Worm (Caenorhabditis elegans) whole organism, midembryonic: ENCODE results near the gene srd-4.

Source experiments
- T22C8.4 ChIP-seq: fragments of 200-800 bp; sonication (Bioruptor generic); IDR thresholded peaks from 2 replicates; pipeline ENCODE4 v1.3.6; 2022; ENCODE audit warnings: missing genetic modification characterization, missing compliant biosample characterization
- cog-1 ChIP-seq: sonication (generic microtip); optimal IDR thresholded peaks from 2 replicates; lab custom pipeline; 2016; ENCODE audit warnings: missing genetic modification characterization, missing compliant biosample characterization
- flt-1 ChIP-seq: fragments of 200-800 bp; sonication (Bioruptor generic); IDR thresholded peaks from 2 replicates; pipeline ENCODE4 v1.3.6; 2022; ENCODE audit warnings: missing genetic modification characterization, missing compliant biosample characterization
- klf-2 ChIP-seq: fragments of 200-800 bp; sonication (Bioruptor generic); conservative IDR thresholded peaks from 2 replicates; pipeline ENCODE4 v1.3.6; 2022; ENCODE audit warnings: missing genetic modification reagents, missing genetic modification characterization, missing compliant biosample characterization
- med-1 ChIP-seq: sonication (generic microtip); optimal IDR thresholded peaks from 2 replicates; lab custom pipeline; 2017; ENCODE audit warnings: missing genetic modification characterization, mild to moderate bottlenecking, missing compliant biosample characterization, antibody characterized with exemption, missing genetic modification reagents; ENCODE audit not compliant: insufficient read depth
- ref-1 ChIP-seq: fragments of 200-800 bp; sonication (Bioruptor generic); conservative IDR thresholded peaks from 2 replicates; pipeline ENCODE4 v1.3.6; 2022; ENCODE audit warnings: missing genetic modification reagents, missing genetic modification characterization, missing compliant biosample characterization
- tab-1 ChIP-seq: fragments of 200-800 bp; sonication (Bioruptor generic); IDR thresholded peaks from 2 replicates; pipeline ENCODE4 v1.3.6; 2022; ENCODE audit warnings: missing genetic modification characterization, missing compliant biosample characterization
- ztf-23 ChIP-seq: fragments of 200-800 bp; sonication (Bioruptor generic); IDR thresholded peaks from 2 replicates; pipeline ENCODE4 v1.3.6; 2022; ENCODE audit warnings: missing genetic modification reagents, missing genetic modification characterization, missing compliant biosample characterization
- ztf-29 ChIP-seq: fragments of 200-800 bp; sonication (Bioruptor generic); IDR thresholded peaks from 2 replicates; pipeline ENCODE4 v1.3.6; 2022; ENCODE audit warnings: missing genetic modification reagents, missing genetic modification characterization, missing compliant biosample characterization

The srd-4 gene

DNA sequence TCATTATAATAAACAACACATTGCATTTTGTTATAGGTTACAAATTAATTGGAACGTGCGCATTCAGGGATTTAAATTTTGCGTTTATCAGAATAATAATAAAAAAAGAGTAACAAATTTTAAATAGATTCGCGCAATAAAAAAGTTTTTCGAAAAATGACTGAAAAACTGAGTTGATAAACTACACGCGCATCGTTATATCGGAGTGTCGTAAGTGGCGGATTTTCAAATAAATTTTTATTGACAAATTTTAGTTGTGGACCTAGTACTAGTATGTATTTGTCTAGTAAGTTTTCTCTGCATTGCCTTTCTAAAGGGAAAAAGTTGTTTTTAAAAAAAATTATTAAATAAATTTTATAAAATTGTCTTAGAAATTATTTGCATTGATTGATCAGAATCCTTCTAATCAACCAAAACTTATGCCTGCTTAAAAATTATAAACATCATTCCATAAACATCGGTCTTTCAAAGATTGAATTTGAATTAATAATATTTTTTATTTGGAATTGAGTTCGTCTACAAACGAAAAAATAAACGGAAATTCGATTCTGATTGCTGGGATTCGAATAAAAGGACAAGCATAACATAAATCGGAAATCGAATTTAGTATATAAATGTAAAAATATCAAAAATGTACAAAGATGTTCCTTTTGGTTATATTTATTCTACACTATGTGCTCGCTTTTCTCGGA, at the start of gene srd-4:
Gene srd-4, plus strand, starts transcription at position 642 of the 692 bp plus-strand sequence.
- TF ChIP-seq T22C8.4 (GFP tag; lab: Robert Waterston, UW) (no peak), cog-1 (tag; lab: Kevin White, UChicago) (no peak), klf-2 (GFP tag; lab: Robert Waterston, UW) (no peak), ref-1 (GFP tag; lab: Robert Waterston, UW) (no peak), med-1 (no peak), ztf-23 (GFP tag; lab: Robert Waterston, UW) (no peak), flt-1 (no peak), ztf-29 (GFP tag; lab: Robert Waterston, UW) (no peak), tab-1 (no peak)

DNA sequence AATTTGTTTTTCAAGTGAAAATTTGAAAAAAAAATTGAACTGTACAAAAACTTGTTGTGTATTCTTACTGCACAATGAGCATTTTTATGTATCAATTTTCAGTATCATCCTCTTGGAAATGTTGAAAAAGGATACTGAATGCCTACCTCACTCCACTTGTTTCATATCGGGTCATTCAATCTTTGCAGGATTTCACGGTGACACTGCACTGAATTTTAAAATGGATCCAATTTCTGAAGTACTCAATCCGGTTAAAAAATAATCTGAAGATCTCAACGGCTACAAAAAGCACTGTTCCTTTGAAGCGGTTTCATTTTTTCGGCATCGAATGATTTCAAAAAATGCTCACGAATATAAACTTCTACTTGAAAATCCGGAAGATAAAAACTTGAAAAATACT, 46.8 kb upstream of the srd-4 start:
- no peak for TF ChIP-seq cog-1 (tag; lab: Kevin White, UChicago)
- no peak for TF ChIP-seq med-1
- no peak for TF ChIP-seq ztf-29 (GFP tag; lab: Robert Waterston, UW)
- TF ChIP-seq ref-1 (GFP tag; lab: Robert Waterston, UW) = no peak
- TF ChIP-seq flt-1 = no peak

- TF ChIP-seq T22C8.4 (GFP tag; lab: Robert Waterston, UW) = no peak
- no peak for TF ChIP-seq ztf-29 (GFP tag; lab: Robert Waterston, UW)
These were observed 44.1 kb upstream of the srd-4 start, which contains the start of gene C27A7.3 for ce11 chrV:12140625-12141024. Gene C27A7.3, plus strand, starts transcription at chrV:12140925.

ce11 chrV:12150607-12151006, 34.1 kb upstream of the srd-4 start, which contains the start of gene che-11:
Gene che-11, minus strand, starts transcription at chrV:12150707.
- no peak for TF ChIP-seq T22C8.4 (GFP tag; lab: Robert Waterston, UW)
- TF ChIP-seq klf-2 (GFP tag; lab: Robert Waterston, UW) = no peak
- TF ChIP-seq ref-1 (GFP tag; lab: Robert Waterston, UW) = no peak
- no peak for TF ChIP-seq ztf-23 (GFP tag; lab: Robert Waterston, UW)
- TF ChIP-seq ztf-29 (GFP tag; lab: Robert Waterston, UW) = no peak
- no peak for TF ChIP-seq tab-1
- TF ChIP-seq med-1 = no peak
- TF ChIP-seq cog-1 (tag; lab: Kevin White, UChicago) = no peak
- no peak for TF ChIP-seq flt-1

ce11 chrV:12152857-12153256, 31.9 kb upstream of the srd-4 start, which contains the start of gene C27A7.8:
Gene C27A7.8, plus strand, starts transcription at chrV:12153157.
- TF ChIP-seq ztf-29 (GFP tag; lab: Robert Waterston, UW) (no peak), T22C8.4 (GFP tag; lab: Robert Waterston, UW) (no peak), med-1 (no peak), ztf-23 (GFP tag; lab: Robert Waterston, UW) (no peak), klf-2 (GFP tag; lab: Robert Waterston, UW) (no peak), tab-1 (no peak)

ce11 chrV:12153784-12154183, 31.0 kb upstream of the srd-4 start:
- TF ChIP-seq ztf-23 (GFP tag; lab: Robert Waterston, UW) (no peak), tab-1 (no peak), T22C8.4 (GFP tag; lab: Robert Waterston, UW) (no peak), ref-1 (GFP tag; lab: Robert Waterston, UW) (no peak), cog-1 (tag; lab: Kevin White, UChicago) (no peak), ztf-29 (GFP tag; lab: Robert Waterston, UW) (no peak), med-1 (no peak), flt-1 (no peak), klf-2 (GFP tag; lab: Robert Waterston, UW) (no peak)

DNA sequence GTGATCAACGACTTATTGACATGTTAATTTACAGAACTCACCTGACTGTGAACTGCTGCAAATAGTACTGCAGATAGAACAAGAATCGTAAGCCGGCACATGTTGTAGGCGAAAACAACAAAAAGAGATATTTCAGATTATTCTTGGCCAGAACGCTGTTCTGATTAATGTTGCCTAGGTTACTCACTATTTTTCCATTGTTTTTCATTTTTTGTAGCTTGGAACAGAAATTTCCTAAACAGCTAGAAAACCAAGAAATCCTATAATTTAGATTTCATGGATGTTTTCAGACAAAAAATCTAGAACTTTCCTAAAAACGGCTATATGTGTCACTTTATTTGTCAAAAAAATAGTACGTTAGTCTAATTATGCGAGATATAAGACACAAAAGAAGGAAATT, 30.2 kb upstream of the srd-4 start, which contains the start of gene C27A7.9:
Gene C27A7.9, minus strand, starts transcription at position 101 of the 400 bp plus-strand sequence.
- no peak for TF ChIP-seq klf-2 (GFP tag; lab: Robert Waterston, UW)
- TF ChIP-seq tab-1 = no peak
- no peak for TF ChIP-seq T22C8.4 (GFP tag; lab: Robert Waterston, UW)
- no peak for TF ChIP-seq flt-1
- TF ChIP-seq ztf-23 (GFP tag; lab: Robert Waterston, UW) = no peak
- no peak for TF ChIP-seq ref-1 (GFP tag; lab: Robert Waterston, UW)
- TF ChIP-seq cog-1 (tag; lab: Kevin White, UChicago) = no peak
- TF ChIP-seq ztf-29 (GFP tag; lab: Robert Waterston, UW) = no peak
- no peak for TF ChIP-seq med-1

- TF ChIP-seq ztf-23 (GFP tag; lab: Robert Waterston, UW) = no peak
- TF ChIP-seq med-1 = no peak
- TF ChIP-seq klf-2 (GFP tag; lab: Robert Waterston, UW) = no peak
- no peak for TF ChIP-seq flt-1
- no peak for TF ChIP-seq T22C8.4 (GFP tag; lab: Robert Waterston, UW)
- no peak for TF ChIP-seq ref-1 (GFP tag; lab: Robert Waterston, UW)
- no peak for TF ChIP-seq tab-1
- no peak for TF ChIP-seq ztf-29 (GFP tag; lab: Robert Waterston, UW)
These were observed 26.4 kb upstream of the srd-4 start for ce11 chrV:12158377-12158776.

DNA sequence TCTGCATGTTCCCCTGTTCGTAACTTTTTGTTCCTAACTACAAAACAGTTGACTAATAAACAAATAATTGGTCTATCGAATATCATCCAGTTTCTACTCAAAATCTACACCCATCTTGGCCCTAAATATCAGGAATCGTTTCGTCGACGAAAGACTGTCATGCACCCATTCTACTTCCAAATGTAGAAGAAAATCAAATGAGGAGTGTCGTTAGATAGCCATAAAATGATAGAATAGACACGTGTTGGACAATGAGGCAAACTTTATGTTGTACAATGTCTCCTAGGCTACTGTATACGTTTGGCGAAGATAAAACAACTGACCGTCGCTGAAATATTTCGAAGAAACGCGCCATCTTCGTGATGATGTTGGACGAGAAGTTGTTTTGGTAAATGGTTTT, 24.8 kb upstream of the srd-4 start:
- TF ChIP-seq tab-1 = no peak
- no peak for TF ChIP-seq klf-2 (GFP tag; lab: Robert Waterston, UW)
- TF ChIP-seq ztf-23 (GFP tag; lab: Robert Waterston, UW) = no peak
- TF ChIP-seq T22C8.4 (GFP tag; lab: Robert Waterston, UW) = no peak
- TF ChIP-seq cog-1 (tag; lab: Kevin White, UChicago) = no peak
- TF ChIP-seq flt-1 = no peak
- TF ChIP-seq ztf-29 (GFP tag; lab: Robert Waterston, UW) = no peak
- TF ChIP-seq ref-1 (GFP tag; lab: Robert Waterston, UW) = no peak
- TF ChIP-seq med-1 = no peak

DNA sequence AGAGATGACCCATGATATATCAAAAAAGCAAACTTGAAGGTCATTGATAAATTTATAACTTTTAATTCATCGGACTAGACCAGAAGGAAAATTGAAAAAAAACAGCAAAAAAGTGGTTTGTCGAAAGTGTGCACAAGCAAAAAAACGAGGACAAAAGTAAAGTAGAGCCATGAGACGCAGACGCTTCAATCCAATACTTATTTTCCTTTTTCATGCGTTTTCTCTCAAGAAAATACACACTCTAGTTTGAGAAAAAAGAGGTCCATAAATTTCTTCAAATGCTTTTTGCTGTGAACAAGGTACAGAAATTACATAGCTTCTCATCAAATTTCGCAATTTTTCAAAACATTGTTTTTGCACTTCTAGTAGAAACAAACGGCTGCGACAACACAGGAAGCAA, 23.6 kb upstream of the srd-4 start:
- TF ChIP-seq klf-2 (GFP tag; lab: Robert Waterston, UW) = no peak
- no peak for TF ChIP-seq med-1
- TF ChIP-seq ztf-23 (GFP tag; lab: Robert Waterston, UW) = no peak
- no peak for TF ChIP-seq ref-1 (GFP tag; lab: Robert Waterston, UW)
- no peak for TF ChIP-seq T22C8.4 (GFP tag; lab: Robert Waterston, UW)
- TF ChIP-seq tab-1 = no peak
- TF ChIP-seq cog-1 (tag; lab: Kevin White, UChicago) = no peak
- no peak for TF ChIP-seq ztf-29 (GFP tag; lab: Robert Waterston, UW)
- TF ChIP-seq flt-1 = no peak
